Worm (Caenorhabditis elegans) whole organism, L2 larva: ENCODE data around the gene F11A5.18.

Experiments
- R02D3.7 ChIP-seq: fragments of 150-350 bp; optimal IDR thresholded peaks from 2 replicates; lab custom pipeline; 2014; ENCODE audit warnings: missing biosample characterization, missing genetic modification characterization
- blmp-1 ChIP-seq: sonication (generic microtip); optimal IDR thresholded peaks from 2 replicates; lab custom pipeline; 2017; ENCODE audit warnings: missing genetic modification characterization, mild to moderate bottlenecking, missing compliant biosample characterization, antibody characterized with exemption, moderate library complexity; ENCODE audit not compliant: insufficient read depth
- egl-27 ChIP-seq: sonication (generic microtip); optimal IDR thresholded peaks from 3 replicates; lab custom pipeline; 2017; ENCODE audit warnings: missing biosample characterization, missing genetic modification reagents, missing genetic modification characterization
- snpc-4 ChIP-seq: fragments of 150-350 bp; optimal IDR thresholded peaks from 2 replicates; lab custom pipeline; 2014; ENCODE audit warnings: missing biosample characterization, missing genetic modification characterization
- unc-55 ChIP-seq: fragments of 150-350 bp; sonication (generic microtip); optimal IDR thresholded peaks from 3 replicates; lab custom pipeline; 2014; ENCODE audit warnings: missing biosample characterization, missing genetic modification reagents, missing genetic modification characterization

DNA sequence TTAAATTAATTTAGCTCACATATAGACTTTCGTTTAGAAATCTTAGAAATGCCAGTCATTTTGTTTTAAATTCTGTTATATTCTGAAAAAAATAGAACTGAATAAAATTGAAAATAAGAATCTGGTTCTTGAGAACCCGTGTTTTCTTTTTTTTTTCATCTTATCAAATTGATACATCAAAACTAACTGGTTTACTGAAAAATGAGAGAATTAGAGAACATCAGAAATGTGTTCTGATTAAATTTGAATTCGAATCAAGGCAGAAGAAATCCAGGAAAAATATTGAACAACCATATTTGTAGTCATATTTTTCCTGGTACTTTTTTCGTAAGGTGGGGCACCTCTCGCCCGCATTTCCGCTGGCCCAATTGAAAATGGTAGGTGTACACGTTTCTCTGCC, 15.8 kb downstream of the F11A5.18 start, which contains the start of gene F11A5.15:
- TF ChIP-seq egl-27 (tag; lab: Kevin White, UChicago) (no peak), unc-55 (no peak), snpc-4 (tag; lab: Kevin White, UChicago) (no peak), blmp-1 (tag; lab: Kevin White, UChicago) (no peak), R02D3.7 (no peak)
